Worm (Caenorhabditis elegans) whole organism, late embryonic: Measurements from ENCODE around the gene lig-4.

Source experiments
- C38D4.7 ChIP-seq: fragments of 200-800 bp; sonication (Bioruptor generic); optimal IDR thresholded peaks from 2 replicates; lab custom pipeline; 2018; ENCODE audit warnings: mild to moderate bottlenecking, missing genetic modification characterization, moderate library complexity, missing compliant biosample characterization
- K02D7.2 ChIP-seq: sonication (generic microtip); optimal IDR thresholded peaks from 2 replicates; lab custom pipeline; 2017; ENCODE audit warnings: mild to moderate bottlenecking, missing genetic modification characterization, missing compliant biosample characterization
- K09A11.1 ChIP-seq: sonication (generic microtip); optimal IDR thresholded peaks from 2 replicates; lab custom pipeline; 2017; ENCODE audit warnings: antibody characterized with exemption, mild to moderate bottlenecking, missing genetic modification characterization, missing compliant biosample characterization; ENCODE audit not compliant: insufficient read depth
- Y22D7AL.16 ChIP-seq: sonication (generic microtip); optimal IDR thresholded peaks from 2 replicates; lab custom pipeline; 2016; ENCODE audit warnings: missing genetic modification characterization, missing compliant biosample characterization
- ahr-1 ChIP-seq: sonication (generic microtip); optimal IDR thresholded peaks from 2 replicates; lab custom pipeline; 2016; ENCODE audit warnings: missing genetic modification characterization, missing compliant biosample characterization
- ama-1 ChIP-seq: fragments of 150-350 bp; optimal IDR thresholded peaks from 2 replicates; lab custom pipeline; 2014
- ceh-18 ChIP-seq: sonication (generic microtip); optimal IDR thresholded peaks from 2 replicates; lab custom pipeline; 2016; ENCODE audit warnings: missing genetic modification characterization, missing compliant biosample characterization
- ceh-2 ChIP-seq: sonication (generic microtip); optimal IDR thresholded peaks from 2 replicates; lab custom pipeline; 2016; ENCODE audit warnings: missing genotype, missing genetic modification characterization, missing compliant biosample characterization
- ceh-22 ChIP-seq: sonication (generic microtip); optimal IDR thresholded peaks from 2 replicates; lab custom pipeline; 2017; ENCODE audit warnings: missing biosample characterization, missing genetic modification characterization
- ceh-30 ChIP-seq: fragments of 150-350 bp; optimal IDR thresholded peaks from 2 replicates; lab custom pipeline; 2014; ENCODE audit warnings: missing biosample characterization, missing genetic modification characterization
- ceh-31 ChIP-seq: sonication (generic microtip); optimal IDR thresholded peaks from 2 replicates; lab custom pipeline; 2016; ENCODE audit warnings: missing genetic modification characterization, missing compliant biosample characterization
- ceh-48 ChIP-seq: sonication (generic microtip); optimal IDR thresholded peaks from 2 replicates; lab custom pipeline; 2016; ENCODE audit warnings: missing genetic modification characterization, inconsistent platforms, missing compliant biosample characterization
- che-1 ChIP-seq: sonication (generic microtip); optimal IDR thresholded peaks from 2 replicates; lab custom pipeline; 2016; ENCODE audit warnings: mild to moderate bottlenecking, missing genetic modification characterization, missing compliant biosample characterization
- dmd-4 ChIP-seq: sonication (generic microtip); optimal IDR thresholded peaks from 2 replicates; lab custom pipeline; 2016; ENCODE audit warnings: borderline replicate concordance, missing genetic modification characterization, missing compliant biosample characterization
- elt-2 ChIP-seq: sonication (generic microtip); optimal IDR thresholded peaks from 2 replicates; lab custom pipeline; 2016; ENCODE audit warnings: missing genetic modification reagents, missing genetic modification characterization, missing compliant biosample characterization
- elt-4 ChIP-seq: sonication (generic microtip); optimal IDR thresholded peaks from 2 replicates; lab custom pipeline; 2016; ENCODE audit warnings: missing genetic modification characterization, missing compliant biosample characterization
- eyg-1 ChIP-seq: sonication (generic microtip); optimal IDR thresholded peaks from 2 replicates; lab custom pipeline; 2016; ENCODE audit warnings: missing genotype, missing genetic modification characterization, missing compliant biosample characterization
- fkh-10 ChIP-seq: fragments of 150-350 bp; optimal IDR thresholded peaks from 2 replicates; lab custom pipeline; 2014; ENCODE audit warnings: missing biosample characterization, missing genetic modification reagents, missing genetic modification characterization
- fkh-6 ChIP-seq: sonication (generic microtip); optimal IDR thresholded peaks from 2 replicates; lab custom pipeline; 2016; ENCODE audit warnings: missing genetic modification characterization, missing compliant biosample characterization
- hlh-15 ChIP-seq: sonication (generic microtip); optimal IDR thresholded peaks from 2 replicates; lab custom pipeline; 2016; ENCODE audit warnings: missing genetic modification characterization, missing compliant biosample characterization
- hlh-6 ChIP-seq: sonication (generic microtip); optimal IDR thresholded peaks from 2 replicates; lab custom pipeline; 2016; ENCODE audit warnings: missing genotype, missing genetic modification characterization, missing compliant biosample characterization
- lin-11 ChIP-seq: fragments of 200-800 bp; sonication (Bioruptor generic); optimal IDR thresholded peaks from 2 replicates; lab custom pipeline; 2018; ENCODE audit warnings: mild to moderate bottlenecking, missing genetic modification characterization, missing compliant biosample characterization
- nfya-1 ChIP-seq: sonication (generic microtip); optimal IDR thresholded peaks from 2 replicates; lab custom pipeline; 2017; ENCODE audit warnings: missing genetic modification characterization, mild to moderate bottlenecking, missing compliant biosample characterization, antibody characterized with exemption, moderate library complexity
- nhr-232 ChIP-seq: sonication (generic microtip); optimal IDR thresholded peaks from 2 replicates; lab custom pipeline; 2016; ENCODE audit warnings: missing genetic modification characterization, missing compliant biosample characterization
- npax-4 ChIP-seq: sonication (generic microtip); optimal IDR thresholded peaks from 2 replicates; lab custom pipeline; 2016; ENCODE audit warnings: missing genetic modification characterization, missing compliant biosample characterization
- pat-9 ChIP-seq: fragments of 200-800 bp; sonication (Bioruptor generic); optimal IDR thresholded peaks from 2 replicates; lab custom pipeline; 2018; ENCODE audit warnings: mild to moderate bottlenecking, missing genetic modification characterization, moderate library complexity, missing compliant biosample characterization
- pha-2 ChIP-seq: sonication (generic microtip); optimal IDR thresholded peaks from 2 replicates; lab custom pipeline; 2017; ENCODE audit warnings: mild to moderate bottlenecking, missing genetic modification characterization, missing compliant biosample characterization
- pha-4 ChIP-seq: fragments of 150-350 bp; optimal IDR thresholded peaks from 2 replicates; lab custom pipeline; 2018; ENCODE audit warnings: missing biosample characterization, missing genetic modification reagents, missing genetic modification characterization
- pqm-1 ChIP-seq: sonication (generic microtip); optimal IDR thresholded peaks from 2 replicates; lab custom pipeline; 2016; ENCODE audit warnings: missing genetic modification characterization, missing compliant biosample characterization
- pros-1 ChIP-seq: fragments of 150-350 bp; optimal IDR thresholded peaks from 2 replicates; lab custom pipeline; 2014; ENCODE audit warnings: missing biosample characterization, missing genetic modification reagents, missing genetic modification characterization
- ref-2 ChIP-seq: sonication (generic microtip); optimal IDR thresholded peaks from 2 replicates; lab custom pipeline; 2016; ENCODE audit warnings: missing genetic modification characterization, missing compliant biosample characterization
- rnt-1 ChIP-seq: sonication (generic microtip); optimal IDR thresholded peaks from 2 replicates; lab custom pipeline; 2016; ENCODE audit warnings: missing genetic modification characterization, missing compliant biosample characterization
- sdc-2 ChIP-seq: sonication (generic microtip); optimal IDR thresholded peaks from 2 replicates; lab custom pipeline; 2016; ENCODE audit warnings: missing genotype, missing genetic modification characterization, missing compliant biosample characterization
- sox-2 ChIP-seq: fragments of 200-800 bp; sonication (Bioruptor generic); IDR thresholded peaks from 2 replicates; pipeline ENCODE4 v1.3.6; 2022; ENCODE audit warnings: missing genetic modification reagents, missing genetic modification characterization, missing compliant biosample characterization
- sox-4 ChIP-seq: sonication (generic microtip); optimal IDR thresholded peaks from 2 replicates; lab custom pipeline; 2017; ENCODE audit warnings: mild to moderate bottlenecking, missing genetic modification characterization, inconsistent platforms, missing compliant biosample characterization
- tbx-2 ChIP-seq: sonication (generic microtip); optimal IDR thresholded peaks from 2 replicates; lab custom pipeline; 2016; ENCODE audit warnings: missing genetic modification characterization, missing compliant biosample characterization
- tbx-7 ChIP-seq: sonication (generic microtip); optimal IDR thresholded peaks from 2 replicates; lab custom pipeline; 2016; ENCODE audit warnings: missing genotype, missing genetic modification characterization, missing compliant biosample characterization
- ttx-3 ChIP-seq: sonication (generic microtip); optimal IDR thresholded peaks from 2 replicates; lab custom pipeline; 2016; ENCODE audit warnings: missing genetic modification reagents, missing genetic modification characterization, missing compliant biosample characterization
- unc-42 ChIP-seq: sonication (generic microtip); optimal IDR thresholded peaks from 2 replicates; lab custom pipeline; 2016; ENCODE audit warnings: missing genotype, missing genetic modification characterization, missing compliant biosample characterization
- unc-55 ChIP-seq: sonication (generic microtip); optimal IDR thresholded peaks from 2 replicates; lab custom pipeline; 2017; ENCODE audit warnings: missing biosample characterization, missing genetic modification reagents, missing genetic modification characterization
- ztf-16 ChIP-seq: sonication (generic microtip); optimal IDR thresholded peaks from 2 replicates; lab custom pipeline; 2017; ENCODE audit warnings: missing genetic modification characterization, missing compliant biosample characterization

lig-4 gene

ce11 chrIII:7557930-7558470, 36.7 kb downstream of the lig-4 start:
- no peak for TF ChIP-seq ztf-16 (tag; lab: Kevin White, UChicago)

- TF ChIP-seq ahr-1 (tag; lab: Kevin White, UChicago), result no peak
- peak; percentile 77 for TF ChIP-seq unc-42 (tag; lab: Kevin White, UChicago)
- TF ChIP-seq unc-55 (GFP tag; lab: Kevin White, UChicago), result peak; percentile 78
- TF ChIP-seq, all 69 proteins: peak for 2
These were observed 37.4 kb downstream of the lig-4 start for ce11 chrIII:7558658-7559057.

DNA sequence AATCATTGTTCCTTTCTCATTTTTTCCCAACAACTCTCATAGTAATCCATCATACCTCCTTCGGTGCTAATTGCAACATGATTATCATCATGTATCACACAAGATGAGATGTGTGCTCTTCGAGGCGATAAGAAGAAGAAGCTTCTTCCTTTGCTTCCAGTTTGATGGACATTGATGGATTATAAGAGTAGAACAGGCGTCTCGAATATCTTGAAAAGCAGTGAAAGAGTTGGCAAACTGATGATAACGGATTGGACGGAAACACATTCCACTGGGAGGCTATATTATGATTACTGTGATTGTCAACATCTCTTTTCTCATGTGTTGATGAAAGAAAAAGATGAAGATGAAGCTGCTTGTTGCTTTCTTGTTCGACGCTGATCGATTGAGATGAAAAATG, 38.6 kb downstream of the lig-4 start:
- TF ChIP-seq sdc-2 (tag; lab: Kevin White, UChicago) (no peak), nfya-1 (tag; lab: Kevin White, UChicago) (no peak), fkh-10 (no peak), rnt-1 (tag; lab: Kevin White, UChicago) (peak; percentile 55), ceh-18 (tag; lab: Kevin White, UChicago) (peak; percentile 73), dmd-4 (no peak), K09A11.1 (tag; lab: Kevin White, UChicago) (no peak), pha-4 (tag; lab: Kevin White, UChicago) (no peak), tbx-2 (tag; lab: Kevin White, UChicago) (peak; percentile 26), pqm-1 (no peak), ceh-30 (tag; lab: Kevin White, UChicago) (no peak), ztf-16 (tag; lab: Kevin White, UChicago) (no peak), unc-55 (GFP tag; lab: Kevin White, UChicago) (peak; percentile 99), ceh-48 (tag; lab: Kevin White, UChicago) (no peak), pros-1 (tag; lab: Kevin White, UChicago) (no peak), hlh-6 (tag; lab: Kevin White, UChicago) (no peak), hlh-15 (tag; lab: Kevin White, UChicago) (no peak), lin-11 (tag; lab: Kevin White, UChicago) (no peak)

DNA sequence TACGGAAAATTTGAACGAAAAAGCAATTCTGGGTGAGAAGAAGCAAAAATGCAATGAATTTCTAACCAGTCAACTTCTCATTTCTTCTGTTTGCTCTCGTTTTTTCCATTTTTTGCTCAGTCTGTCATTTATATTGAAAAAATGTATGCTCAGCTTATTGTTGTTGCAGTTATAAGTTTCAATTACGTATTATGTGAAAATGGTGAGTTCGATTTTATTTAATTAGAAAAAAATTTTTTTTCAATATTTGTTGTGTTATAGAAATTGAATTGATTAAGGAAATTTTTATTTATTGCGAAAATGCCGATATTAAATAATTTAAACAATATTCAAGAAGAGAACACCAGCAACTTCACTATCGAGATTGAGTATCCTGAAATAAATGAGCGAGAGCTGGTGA, 40.6 kb downstream of the lig-4 start, which contains the start of gene lgc-12:
TSS of gene lgc-12 (plus strand) at position 301 of the 400 bp plus-strand sequence.
- no peak for TF ChIP-seq ttx-3 (tag; lab: Kevin White, UChicago)
- TF ChIP-seq che-1 (tag; lab: Kevin White, UChicago), result no peak
- TF ChIP-seq pha-4 (tag; lab: Kevin White, UChicago), result no peak
- TF ChIP-seq ceh-2, result no peak
- no peak for TF ChIP-seq sox-4 (tag; lab: Kevin White, UChicago)
- TF ChIP-seq ceh-22 (tag; lab: Kevin White, UChicago), result no peak
- no peak for TF ChIP-seq sdc-2 (tag; lab: Kevin White, UChicago)
- no peak for TF ChIP-seq ceh-31 (tag; lab: Kevin White, UChicago)
- TF ChIP-seq ceh-30 (tag; lab: Kevin White, UChicago), result no peak
- TF ChIP-seq unc-55 (GFP tag; lab: Kevin White, UChicago), result no peak
- no peak for TF ChIP-seq ztf-16 (tag; lab: Kevin White, UChicago)
- no peak for TF ChIP-seq ref-2
- TF ChIP-seq C38D4.7 (GFP tag; lab: Kevin White, UChicago), result no peak
- no peak for TF ChIP-seq eyg-1 (tag; lab: Kevin White, UChicago)
- no peak for TF ChIP-seq Y22D7AL.16
- no peak for TF ChIP-seq ceh-18 (tag; lab: Kevin White, UChicago)
- no peak for TF ChIP-seq unc-42 (tag; lab: Kevin White, UChicago)
- no peak for TF ChIP-seq sox-2 (GFP tag; lab: Robert Waterston, UW)
- no peak for TF ChIP-seq pat-9 (tag; lab: Kevin White, UChicago)

- no peak for TF ChIP-seq pha-2 (tag; lab: Kevin White, UChicago)
- TF ChIP-seq ceh-31 (tag; lab: Kevin White, UChicago), result no peak
- TF ChIP-seq npax-4, result no peak
- no peak for TF ChIP-seq pha-4 (tag; lab: Kevin White, UChicago)
- TF ChIP-seq fkh-6 (tag; lab: Kevin White, UChicago), result no peak
- TF ChIP-seq Y22D7AL.16, result no peak
- TF ChIP-seq K02D7.2, result no peak
- no peak for TF ChIP-seq lin-11 (tag; lab: Kevin White, UChicago)
- no peak for TF ChIP-seq ama-1
- no peak for TF ChIP-seq elt-4 (tag; lab: Kevin White, UChicago)
- TF ChIP-seq che-1 (tag; lab: Kevin White, UChicago), result no peak
- no peak for TF ChIP-seq C38D4.7 (GFP tag; lab: Kevin White, UChicago)
- no peak for TF ChIP-seq elt-2 (tag; lab: Kevin White, UChicago)
- no peak for TF ChIP-seq nhr-232 (tag; lab: Kevin White, UChicago)
- no peak for TF ChIP-seq tbx-7
- no peak for TF ChIP-seq ahr-1 (tag; lab: Kevin White, UChicago)
These were observed 44.0 kb downstream of the lig-4 start, which contains the start of gene ttr-8 for ce11 chrIII:7565247-7565646. ttr-8 (minus strand) TSS chrIII:7565347.
